Worm (Caenorhabditis elegans) whole organism, L1 larva: ENCODE measurements around the gene ZK550.2.

Source experiments
- C16A3.4 ChIP-seq: fragments of 150-350 bp; optimal IDR thresholded peaks from 2 replicates; lab custom pipeline; 2014; ENCODE audit warnings: missing biosample characterization, missing genetic modification characterization
- F16B12.6 ChIP-seq: fragments of 150-350 bp; optimal IDR thresholded peaks from 2 replicates; lab custom pipeline; 2014; ENCODE audit warnings: missing biosample characterization, missing genetic modification characterization
- Y116A8C.19 ChIP-seq: sonication (generic microtip); optimal IDR thresholded peaks from 2 replicates; lab custom pipeline; 2016; ENCODE audit warnings: missing compliant biosample characterization, missing genetic modification characterization, borderline replicate concordance
- aha-1 ChIP-seq: fragments of 150-350 bp; optimal IDR thresholded peaks from 2 replicates; lab custom pipeline; 2014; ENCODE audit warnings: missing biosample characterization, missing genetic modification characterization
- aly-2 ChIP-seq: fragments of 150-350 bp; optimal IDR thresholded peaks from 2 replicates; lab custom pipeline; 2014; ENCODE audit warnings: missing biosample characterization, missing genetic modification characterization
- blmp-1 ChIP-seq: fragments of 150-350 bp; optimal IDR thresholded peaks from 2 replicates; lab custom pipeline; 2014; ENCODE audit warnings: missing biosample characterization, missing genetic modification characterization
- ceh-8 ChIP-seq: fragments of 200-800 bp; sonication (Bioruptor generic); optimal IDR thresholded peaks from 2 replicates; lab custom pipeline; 2018; ENCODE audit warnings: mild to moderate bottlenecking, missing genetic modification characterization, moderate library complexity, missing compliant biosample characterization
- ceh-88 ChIP-seq: fragments of 200-800 bp; sonication (Bioruptor generic); IDR thresholded peaks from 2 replicates; pipeline ENCODE4 v1.3.6; 2022; ENCODE audit warnings: missing genetic modification characterization, missing compliant biosample characterization
- ceh-90 ChIP-seq: sonication (generic microtip); optimal IDR thresholded peaks from 2 replicates; lab custom pipeline; 2016; ENCODE audit warnings: missing genetic modification characterization, missing compliant biosample characterization
- ces-1 ChIP-seq: fragments of 150-350 bp; optimal IDR thresholded peaks from 2 replicates; lab custom pipeline; 2014; ENCODE audit warnings: missing biosample characterization, missing genetic modification reagents, missing genetic modification characterization
- dpl-1 ChIP-seq, 3 experiments: fragments of 150-350 bp in 2 of 3; sonication (generic microtip) in 1 of 3; optimal IDR thresholded peaks; 2 replicates each; lab custom pipeline; 2014 to 2017; ENCODE audit warnings: missing biosample characterization in 3 of 3, missing genetic modification characterization in 3 of 3, missing genetic modification reagents in 3 of 3
- dsc-1 ChIP-seq: sonication (generic microtip); optimal IDR thresholded peaks from 2 replicates; lab custom pipeline; 2016; ENCODE audit warnings: mild to moderate bottlenecking, missing genetic modification characterization, missing compliant biosample characterization
- efl-1 ChIP-seq, 4 experiments: fragments of 150-350 bp; optimal IDR thresholded peaks in 3 of 4; peaks in 1 of 4; 1 replicate in 1 of 4; 2 replicates in 3 of 4; lab custom pipeline; 2014; ENCODE audit warnings: missing biosample characterization in 2 of 4, missing genetic modification characterization in 2 of 4, missing genetic modification reagents in 2 of 4
- egl-13 ChIP-seq: sonication (generic microtip); optimal IDR thresholded peaks from 2 replicates; lab custom pipeline; 2016; ENCODE audit warnings: missing genotype, missing genetic modification reagents, missing genetic modification characterization, missing compliant biosample characterization
- elt-3 ChIP-seq, 6 experiments: fragments of 150-350 bp in 1 of 6; sonication (generic microtip); optimal IDR thresholded peaks; 2 replicates each; lab custom pipeline; 2017 to 2018; ENCODE audit warnings: missing biosample characterization in 6 of 6, missing genetic modification characterization in 6 of 6, inconsistent platforms in 1 of 6
- fkh-4 ChIP-seq: sonication (generic microtip); optimal IDR thresholded peaks from 2 replicates; lab custom pipeline; 2016; ENCODE audit warnings: missing compliant biosample characterization, missing genetic modification characterization, borderline replicate concordance
- fkh-8 ChIP-seq: sonication (generic microtip); optimal IDR thresholded peaks from 2 replicates; lab custom pipeline; 2016; ENCODE audit warnings: mild to moderate bottlenecking, missing genetic modification characterization, missing compliant biosample characterization
- grh-1 ChIP-seq: fragments of 200-800 bp; sonication (Bioruptor generic); IDR thresholded peaks from 2 replicates; pipeline ENCODE4 v1.3.6; 2022; ENCODE audit warnings: missing genetic modification reagents, missing genetic modification characterization, missing compliant biosample characterization
- jun-1 ChIP-seq: fragments of 150-350 bp; optimal IDR thresholded peaks from 2 replicates; lab custom pipeline; 2014; ENCODE audit warnings: missing biosample characterization, missing genetic modification reagents, missing genetic modification characterization
- lin-13 ChIP-seq: fragments of 150-350 bp; optimal IDR thresholded peaks from 2 replicates; lab custom pipeline; 2014; ENCODE audit warnings: missing biosample characterization, missing genetic modification reagents, missing genetic modification characterization
- lin-14 ChIP-seq: fragments of 200-800 bp; sonication (Bioruptor generic); optimal IDR thresholded peaks from 2 replicates; lab custom pipeline; 2018; ENCODE audit warnings: mild to moderate bottlenecking, missing genetic modification characterization, moderate library complexity, missing compliant biosample characterization
- lin-15B ChIP-seq: fragments of 150-350 bp; sonication (generic microtip); optimal IDR thresholded peaks from 3 replicates; lab custom pipeline; 2014; ENCODE audit warnings: missing biosample characterization, missing genetic modification characterization
- lin-35 ChIP-seq, 2 experiments: fragments of 150-350 bp; optimal IDR thresholded peaks; 2 replicates each; lab custom pipeline; 2014; ENCODE audit warnings: missing biosample characterization in 2 of 2, missing genetic modification characterization in 2 of 2, missing genetic modification reagents in 2 of 2
- lin-39 ChIP-seq: fragments of 150-350 bp; optimal IDR thresholded peaks from 2 replicates; lab custom pipeline; 2014; ENCODE audit warnings: missing biosample characterization, missing genetic modification reagents, missing genetic modification characterization
- lir-3 ChIP-seq: sonication (generic microtip); optimal IDR thresholded peaks from 2 replicates; lab custom pipeline; 2016; ENCODE audit warnings: mild to moderate bottlenecking, missing genetic modification characterization, moderate library complexity, missing compliant biosample characterization; ENCODE audit not compliant: poor library complexity
- lsy-2 ChIP-seq, 2 experiments: fragments of 150-350 bp; optimal IDR thresholded peaks; 2 replicates each; lab custom pipeline; 2014; ENCODE audit warnings: missing biosample characterization in 2 of 2, missing genetic modification characterization in 2 of 2
- mef-2 ChIP-seq: fragments of 150-350 bp; optimal IDR thresholded peaks from 2 replicates; lab custom pipeline; 2014; ENCODE audit warnings: missing biosample characterization, missing genetic modification characterization
- nhr-28 ChIP-seq: fragments of 150-350 bp; optimal IDR thresholded peaks from 2 replicates; lab custom pipeline; 2014; ENCODE audit warnings: missing biosample characterization, missing genetic modification characterization
- nhr-76 ChIP-seq: sonication (generic microtip); optimal IDR thresholded peaks from 2 replicates; lab custom pipeline; 2017; ENCODE audit warnings: missing biosample characterization, missing genetic modification characterization
- nhr-85 ChIP-seq: sonication (generic microtip); peaks from one replicate; lab custom pipeline; 2016; ENCODE audit warnings: missing genetic modification characterization, inconsistent platforms, missing compliant biosample characterization
- pag-3 ChIP-seq: sonication (generic microtip); optimal IDR thresholded peaks from 2 replicates; lab custom pipeline; 2017; ENCODE audit warnings: missing genetic modification characterization, mild to moderate bottlenecking, missing compliant biosample characterization, antibody characterized with exemption, borderline replicate concordance; ENCODE audit not compliant: insufficient read depth
- pqm-1 ChIP-seq: sonication (generic microtip); optimal IDR thresholded peaks from 3 replicates; lab custom pipeline; 2017; ENCODE audit warnings: missing biosample characterization, missing genetic modification characterization
- snpc-4 ChIP-seq: fragments of 150-350 bp; optimal IDR thresholded peaks from 2 replicates; lab custom pipeline; 2014; ENCODE audit warnings: missing biosample characterization, missing genetic modification characterization
- sptf-1 ChIP-seq: fragments of 150-350 bp; optimal IDR thresholded peaks from 2 replicates; lab custom pipeline; 2014; ENCODE audit warnings: missing biosample characterization, missing genetic modification characterization
- swsn-7 ChIP-seq: sonication (generic microtip); optimal IDR thresholded peaks from 2 replicates; lab custom pipeline; 2016; ENCODE audit warnings: missing genetic modification characterization, missing compliant biosample characterization
- tbx-2 ChIP-seq: sonication (generic microtip); optimal IDR thresholded peaks from 2 replicates; lab custom pipeline; 2016; ENCODE audit warnings: missing genetic modification characterization, missing compliant biosample characterization
- tlp-1 ChIP-seq: fragments of 150-350 bp; optimal IDR thresholded peaks from 2 replicates; lab custom pipeline; 2014; ENCODE audit warnings: missing biosample characterization, missing genetic modification characterization
- unc-30 ChIP-seq: sonication (generic microtip); optimal IDR thresholded peaks from 2 replicates; lab custom pipeline; 2017; ENCODE audit warnings: missing biosample characterization, missing genetic modification characterization
- unc-62 ChIP-seq: fragments of 150-350 bp; optimal IDR thresholded peaks from 2 replicates; lab custom pipeline; 2014; ENCODE audit warnings: missing biosample characterization, missing genetic modification reagents, missing genetic modification characterization
- unc-86 ChIP-seq: sonication (generic microtip); optimal IDR thresholded peaks from 2 replicates; lab custom pipeline; 2016; ENCODE audit warnings: missing genetic modification characterization, missing compliant biosample characterization
- vab-15 ChIP-seq: sonication (generic microtip); optimal IDR thresholded peaks from 2 replicates; lab custom pipeline; 2017; ENCODE audit warnings: missing genotype, mild to moderate bottlenecking, missing genetic modification characterization, missing compliant biosample characterization
- zag-1 ChIP-seq: fragments of 150-350 bp; optimal IDR thresholded peaks from 2 replicates; lab custom pipeline; 2014; ENCODE audit warnings: missing biosample characterization, missing genetic modification characterization
- zip-4 ChIP-seq: fragments of 200-800 bp; sonication (Bioruptor generic); optimal IDR thresholded peaks from 2 replicates; lab custom pipeline; 2018; ENCODE audit warnings: mild to moderate bottlenecking, missing genetic modification characterization, moderate library complexity, missing compliant biosample characterization
- ztf-11 ChIP-seq, 2 experiments: sonication (generic microtip); optimal IDR thresholded peaks; 2 replicates each; lab custom pipeline; 2016 to 2017; ENCODE audit warnings: missing genetic modification characterization in 2 of 2, missing biosample characterization in 1 of 2, missing compliant biosample characterization in 1 of 2

Gene ZK550.2

DNA sequence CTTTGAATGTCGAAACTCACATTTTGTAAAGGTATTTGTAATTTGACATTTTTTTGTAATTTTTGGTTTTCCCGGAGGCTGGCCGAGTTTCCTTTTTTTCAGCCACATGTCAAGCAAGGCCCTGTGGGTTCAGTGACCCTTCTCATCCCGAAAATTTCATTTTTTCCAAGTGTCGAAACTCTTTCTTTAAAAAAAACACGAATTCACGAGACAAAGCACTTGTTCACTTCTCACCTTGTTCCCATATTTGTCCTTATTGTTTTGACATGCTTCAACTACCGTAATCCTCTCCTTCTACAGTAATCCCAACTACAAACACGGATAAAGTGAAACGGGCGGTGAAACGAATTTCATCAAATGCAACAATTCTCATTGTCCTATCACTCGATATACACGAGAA, 29.9 kb downstream of the ZK550.2 start, which contains the start of gene lhfp-4:
TSS of gene lhfp-4 (plus strand) at position 301 of the 400 bp plus-strand sequence.
- TF ChIP-seq efl-1 (optimal IDR thresholded peaks at IDR 0.05; lab: Kevin White, UChicago): no peak
- TF ChIP-seq efl-1 (GFP tag; optimal IDR thresholded peaks at IDR 0.05 in 1 of 2; lab: Kevin White, UChicago): peak in 1 of 2 experiments; percentile 22
- TF ChIP-seq nhr-28 (tag; lab: Kevin White, UChicago): no peak
- TF ChIP-seq ces-1: no peak

DNA sequence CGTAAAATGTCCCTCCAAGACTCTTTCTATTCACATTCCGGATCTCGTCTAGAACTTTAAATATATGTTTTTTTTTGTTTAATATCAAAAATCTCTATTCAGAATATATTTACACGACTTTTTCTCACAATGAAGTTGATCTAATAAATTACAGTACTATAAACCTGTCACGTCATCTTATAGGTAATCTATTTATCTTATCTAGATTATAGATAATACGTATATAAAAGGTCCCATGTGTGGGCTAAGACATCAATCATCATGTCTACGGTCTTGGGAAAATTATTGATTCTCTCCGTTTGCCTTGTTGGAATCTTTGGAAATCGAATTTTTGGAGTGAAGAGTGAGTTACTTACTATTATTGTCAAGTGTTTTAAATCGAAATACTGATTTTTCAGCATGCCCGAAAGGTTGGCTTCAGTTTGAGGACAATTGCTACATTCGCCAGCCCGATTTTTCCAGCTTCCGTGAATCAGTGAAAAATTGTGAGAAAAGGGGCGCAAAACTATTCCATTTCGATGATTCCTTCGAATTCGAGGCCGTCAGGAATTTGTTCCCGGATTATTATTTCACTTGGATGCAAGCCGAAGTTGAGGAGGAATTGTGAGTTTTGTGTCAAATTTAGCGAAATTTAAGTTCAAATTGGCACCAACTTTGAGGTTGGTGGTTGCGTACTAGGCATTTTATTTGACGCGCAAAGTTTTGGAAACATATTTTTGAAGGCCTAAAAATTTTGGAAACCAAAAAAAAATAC, 31.5 kb downstream of the ZK550.2 start, which contains the start of gene clec-196:
TSS of gene clec-196 (plus strand) at position 252 of the 754 bp plus-strand sequence.
- TF ChIP-seq lin-14 (GFP tag; lab: Kevin White, UChicago) (no peak), snpc-4 (tag; lab: Kevin White, UChicago) (no peak), fkh-4 (no peak), efl-1 (optimal IDR thresholded peaks at IDR 0.05; lab: Kevin White, UChicago) (peak in 1 of 2 experiments; percentile 67), efl-1 (GFP tag; optimal IDR thresholded peaks at IDR 0.05 in 1 of 2; lab: Kevin White, UChicago) (peak; percentile 76 to 96), C16A3.4 (peak; percentile 1), ceh-88 (GFP tag; lab: Robert Waterston, UW) (0 out of 2 replicates have a peak, but pooled peaks have one; percentile 14), zip-4 (GFP tag; lab: Kevin White, UChicago) (no peak), sptf-1 (tag; lab: Kevin White, UChicago) (no peak), lsy-2 (tag; optimal IDR thresholded peaks at IDR 0.05; lab: Kevin White, UChicago) (peak in 1 of 2 experiments; percentile 9), dpl-1 (GFP tag; optimal IDR thresholded peaks at IDR 0.05; lab: Kevin White, UChicago) (peak; percentile 44 to 71 (median 46)), lin-35 (GFP tag; optimal IDR thresholded peaks at IDR 0.05; lab: Kevin White, UChicago) (peak; percentile 5 to 77), aha-1 (tag; lab: Kevin White, UChicago) (no peak), lin-15B (tag; lab: Kevin White, UChicago) (peak; percentile 3), F16B12.6 (tag; lab: Kevin White, UChicago) (peak; percentile 72), fkh-8 (tag; lab: Kevin White, UChicago) (no peak), pqm-1 (tag; lab: Kevin White, UChicago) (no peak), mef-2 (peak; percentile 17), swsn-7 (tag; lab: Kevin White, UChicago) (peak; percentile 14), unc-86 (no peak), elt-3 (tag; optimal IDR thresholded peaks at IDR 0.05; lab: Kevin White, UChicago) (no peak), lin-39 (tag; lab: Kevin White, UChicago) (no peak), tlp-1 (tag; lab: Kevin White, UChicago) (no peak), grh-1 (GFP tag; lab: Robert Waterston, UW) (peak; percentile 23; the same call in 1 of the 2 replicates), blmp-1 (tag; lab: Kevin White, UChicago) (no peak), lir-3 (tag; lab: Kevin White, UChicago) (no peak)

DNA sequence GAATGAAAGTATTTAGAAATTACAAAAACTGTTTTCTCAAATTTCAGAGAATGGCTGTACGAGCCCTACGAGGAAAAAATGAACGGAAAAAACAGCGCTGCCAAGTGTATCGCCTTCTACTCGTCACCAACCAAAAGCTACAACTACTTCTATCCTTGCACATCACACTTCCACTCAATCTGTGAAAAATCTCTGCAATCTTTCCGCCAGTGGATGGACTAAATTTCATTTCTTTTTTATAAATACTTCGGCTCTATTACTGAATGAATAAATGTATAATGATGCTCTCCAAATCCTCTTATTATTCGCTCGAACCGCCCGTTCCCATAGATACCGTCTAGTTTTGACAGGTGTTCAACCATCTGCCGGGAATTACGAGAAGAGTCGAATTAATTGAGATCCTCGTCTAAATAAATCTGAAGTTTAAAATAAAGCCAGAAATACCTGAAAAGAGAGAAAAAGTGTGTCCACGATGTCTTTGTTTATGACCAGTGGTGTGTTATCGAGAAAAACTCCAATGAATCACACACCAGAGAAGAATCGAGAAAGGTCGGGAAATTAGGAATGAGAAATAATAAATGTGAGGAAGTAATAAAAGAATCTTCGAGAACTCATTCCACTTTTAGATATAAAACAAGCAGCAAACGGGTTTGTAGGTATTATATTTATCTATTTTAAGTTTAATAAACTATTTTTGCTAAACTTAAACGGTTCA, 32.2 kb downstream of the ZK550.2 start:
- TF ChIP-seq fkh-4 (no peak), ceh-90 (tag; lab: Kevin White, UChicago) (no peak), efl-1 (optimal IDR thresholded peaks at IDR 0.05; lab: Kevin White, UChicago) (no peak), efl-1 (GFP tag; optimal IDR thresholded peaks at IDR 0.05 in 1 of 2; lab: Kevin White, UChicago) (peak in 1 of 2 experiments; percentile 92), aha-1 (tag; lab: Kevin White, UChicago) (no peak), dpl-1 (GFP tag; optimal IDR thresholded peaks at IDR 0.05; lab: Kevin White, UChicago) (peak in 1 of 3 experiments; percentile 13), lin-35 (GFP tag; optimal IDR thresholded peaks at IDR 0.05; lab: Kevin White, UChicago) (no peak), blmp-1 (tag; lab: Kevin White, UChicago) (peak; percentile 10), ceh-8 (GFP tag; lab: Kevin White, UChicago) (no peak), tbx-2 (no peak), zag-1 (no peak), unc-30 (no peak), jun-1 (no peak), pag-3 (tag; lab: Kevin White, UChicago) (no peak), nhr-76 (no peak), egl-13 (tag; lab: Kevin White, UChicago) (no peak), unc-62 (GFP tag; lab: Kevin White, UChicago) (no peak), ztf-11 (tag; optimal IDR thresholded peaks at IDR 0.05; lab: Kevin White, UChicago) (no peak), dsc-1 (tag; lab: Kevin White, UChicago) (peak; percentile 10), aly-2 (tag; lab: Kevin White, UChicago) (no peak), lin-13 (GFP tag; lab: Kevin White, UChicago) (no peak), nhr-85 (peak; percentile 66), vab-15 (tag; lab: Kevin White, UChicago) (no peak), lir-3 (tag; lab: Kevin White, UChicago) (no peak), Y116A8C.19 (tag; lab: Kevin White, UChicago) (no peak), F16B12.6 (tag; lab: Kevin White, UChicago) (no peak)
